Worm (Caenorhabditis elegans): ENCODE measurements around the gene Y16B4A.2.

Y16B4A.2 gene

DNA sequence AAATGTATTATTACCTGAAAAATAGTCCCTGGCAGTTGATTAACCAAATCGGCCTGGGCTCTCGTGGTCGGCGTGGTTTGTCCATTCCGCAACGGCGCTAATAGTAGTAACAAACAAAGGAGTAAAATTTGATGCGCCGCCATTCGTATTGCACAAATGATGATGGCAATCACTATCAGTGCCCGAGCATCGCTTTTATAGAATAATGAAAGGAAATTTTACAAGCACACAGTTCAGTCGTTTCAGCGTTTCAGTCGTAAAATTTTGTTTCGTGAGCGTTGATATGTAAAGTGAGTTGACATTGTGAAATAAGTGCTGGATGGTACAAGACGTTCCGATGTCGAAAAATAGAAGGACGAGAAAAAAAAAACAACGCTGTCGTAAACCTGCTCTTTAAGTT, at the start of gene Y16B4A.2:
Gene Y16B4A.2, minus strand, starts transcription at position 170 of the 400 bp plus-strand sequence.
- TF ChIP-seq lin-11 (tag; optimal IDR thresholded peaks at IDR 0.05) (no peak), fos-1 (tag; optimal IDR thresholded peaks at IDR 0.05) (peak; percentile 38)

DNA sequence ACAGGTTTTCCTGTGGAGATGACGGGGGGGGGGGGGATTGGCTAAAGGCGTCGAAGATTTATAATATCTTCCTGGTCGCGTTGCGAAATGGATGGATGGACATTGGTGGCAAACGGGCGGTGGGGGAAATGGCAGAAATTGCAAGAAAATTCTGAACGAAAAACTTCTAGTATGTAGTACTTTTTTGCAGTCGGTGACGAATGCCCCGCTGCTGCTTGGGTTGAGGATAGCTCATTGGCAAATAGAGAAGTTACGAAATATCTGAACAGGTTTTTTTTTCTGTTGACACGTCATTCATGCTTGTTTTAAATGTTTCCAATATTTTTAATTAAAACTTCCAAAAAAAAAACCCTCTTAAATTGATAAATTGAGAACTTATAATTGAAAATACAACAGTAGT, 47.8 kb upstream of the Y16B4A.2 start:
- TF ChIP-seq lin-13 (GFP tag; optimal IDR thresholded peaks at IDR 0.05): peak; percentile 13
- TF ChIP-seq nhr-10 (tag; optimal IDR thresholded peaks at IDR 0.05): no peak

DNA sequence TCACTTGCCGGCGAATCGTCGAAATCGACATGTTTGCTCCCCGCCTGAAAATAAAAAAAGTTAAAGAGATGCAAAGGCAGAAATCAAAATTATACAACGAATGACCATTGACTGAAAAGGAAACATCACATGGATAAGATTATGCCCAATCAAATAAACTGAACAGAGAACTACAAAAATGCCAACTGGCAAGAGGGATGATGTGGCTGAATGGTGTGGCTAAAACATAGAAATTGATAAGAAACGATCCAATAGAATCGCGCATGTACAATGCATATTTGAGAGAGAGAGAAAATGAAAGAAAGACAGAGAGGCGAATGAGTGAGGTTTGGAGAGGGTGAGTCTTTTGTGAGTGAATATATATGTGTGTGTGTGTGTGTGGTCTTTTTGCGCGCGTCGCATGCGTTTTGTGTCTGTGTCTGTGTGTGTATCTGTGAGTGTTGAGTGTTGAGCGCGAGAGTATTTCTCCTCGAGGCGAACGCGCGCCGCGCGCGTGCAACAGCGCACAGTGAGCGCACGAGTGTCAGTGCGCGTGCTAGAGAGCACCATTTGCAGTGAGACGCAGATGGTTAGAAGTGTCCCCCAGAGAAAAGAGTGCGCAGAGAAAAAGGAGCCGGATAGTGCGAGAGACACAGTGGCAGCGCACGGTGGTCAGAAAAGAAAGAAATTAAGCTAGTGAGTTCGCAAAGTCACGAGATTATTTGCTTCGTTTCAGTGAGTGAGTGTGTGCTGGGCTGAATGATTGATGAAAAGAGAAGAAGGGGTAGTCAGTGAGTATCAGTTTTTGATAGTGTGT, 47.0 kb upstream of the Y16B4A.2 start, which contains the start of gene epn-1:
Gene epn-1, minus strand, starts transcription at position 51 of the 796 bp plus-strand sequence.
- TF ChIP-seq dmd-4 (tag; optimal IDR thresholded peaks at IDR 0.05) (no peak), fos-1 (tag; optimal IDR thresholded peaks at IDR 0.05) (peak; percentile 89), skn-1 (tag; optimal IDR thresholded peaks at IDR 0.05) (peak; percentile 30), lsy-2 (tag; optimal IDR thresholded peaks at IDR 0.05) (peak; percentile 79 to 94), ztf-4 (tag; optimal IDR thresholded peaks at IDR 0.05) (peak; percentile 94), crh-2 (tag; optimal IDR thresholded peaks at IDR 0.05) (peak; percentile 96), elt-1 (tag; optimal IDR thresholded peaks at IDR 0.05) (peak; percentile 16), nhr-77 (tag; optimal IDR thresholded peaks at IDR 0.05) (peak; percentile 61), gmeb-1 (tag; optimal IDR thresholded peaks at IDR 0.05) (peak; percentile 74), nhr-12 (tag; optimal IDR thresholded peaks at IDR 0.05) (peak; percentile 69), nhr-129 (tag; optimal IDR thresholded peaks at IDR 0.05) (peak; percentile 96), mab-5 (tag; optimal IDR thresholded peaks at IDR 0.05) (peak; percentile 93), lin-11 (tag; optimal IDR thresholded peaks at IDR 0.05) (peak; percentile 98), mbf-1 (tag; optimal IDR thresholded peaks at IDR 0.05) (no peak), unc-55 (GFP tag; optimal IDR thresholded peaks at IDR 0.05) (peak; percentile 90), sma-9 (GFP tag; optimal IDR thresholded peaks at IDR 0.05) (peak; percentile 98), sma-9 (tag; optimal IDR thresholded peaks at IDR 0.05) (peak; percentile 64), aly-2 (tag; optimal IDR thresholded peaks at IDR 0.05) (no peak), alr-1 (tag; optimal IDR thresholded peaks at IDR 0.05) (no peak), nhr-10 (tag; optimal IDR thresholded peaks at IDR 0.05) (peak; percentile 80), lin-39 (tag; optimal IDR thresholded peaks at IDR 0.05) (peak; percentile 70), nhr-25 (tag; optimal IDR thresholded peaks at IDR 0.05) (peak; percentile 97), sem-4 (tag; optimal IDR thresholded peaks at IDR 0.05) (peak; percentile 96), nhr-237 (tag; optimal IDR thresholded peaks at IDR 0.05) (peak; percentile 58), ceh-16 (tag; optimal IDR thresholded peaks at IDR 0.05) (peak; percentile 98), nhr-11 (tag; optimal IDR thresholded peaks at IDR 0.05) (no peak), blmp-1 (tag; optimal IDR thresholded peaks at IDR 0.05; ENCODE audit: insufficient read depth) (peak; percentile 69), ztf-11 (tag; optimal IDR thresholded peaks at IDR 0.05) (peak; percentile 27), ceh-82 (tag; optimal IDR thresholded peaks at IDR 0.05) (peak; percentile 54), lin-13 (GFP tag; optimal IDR thresholded peaks at IDR 0.05) (peak; percentile 94), sma-3 (GFP tag; optimal IDR thresholded peaks at IDR 0.05) (peak; percentile 98), C34F6.9 (tag; optimal IDR thresholded peaks at IDR 0.05) (peak; percentile 98), egl-27 (tag; optimal IDR thresholded peaks at IDR 0.05) (peak; percentile 97), nhr-6 (tag; optimal IDR thresholded peaks at IDR 0.05) (peak; percentile 84), ama-1 (optimal IDR thresholded peaks at IDR 0.05) (peak; percentile 54), unc-62 (GFP tag; optimal IDR thresholded peaks at IDR 0.05) (peak; percentile 80), ZK546.5 (tag; optimal IDR thresholded peaks at IDR 0.05) (peak; percentile 31), elt-3 (tag; optimal IDR thresholded peaks at IDR 0.05) (no peak), Y55F3AM.14 (GFP tag; optimal IDR thresholded peaks at IDR 0.05) (peak; percentile 99), R02D3.7 (tag; optimal IDR thresholded peaks at IDR 0.05) (no peak), snpc-4 (tag; optimal IDR thresholded peaks at IDR 0.05) (peak; percentile 78), zag-1 (tag; optimal IDR thresholded peaks at IDR 0.05) (peak; percentile 97), ztf-1 (GFP tag; conservative IDR thresholded peaks at IDR 0.05) (no peak), unc-39 (tag; optimal IDR thresholded peaks at IDR 0.05) (no peak), F13H6.1 (tag; optimal IDR thresholded peaks at IDR 0.05) (peak; percentile 99), peb-1 (tag; optimal IDR thresholded peaks at IDR 0.05) (no peak), nhr-23 (tag; optimal IDR thresholded peaks at IDR 0.05) (no peak), nhr-21 (tag; optimal IDR thresholded peaks at IDR 0.05) (peak; percentile 98), mdl-1 (tag; optimal IDR thresholded peaks at IDR 0.05) (peak; percentile 99 to 100)
